Fruit fly (Drosophila melanogaster): ENCODE measurements around the gene CG7920.

CG7920 gene

DNA sequence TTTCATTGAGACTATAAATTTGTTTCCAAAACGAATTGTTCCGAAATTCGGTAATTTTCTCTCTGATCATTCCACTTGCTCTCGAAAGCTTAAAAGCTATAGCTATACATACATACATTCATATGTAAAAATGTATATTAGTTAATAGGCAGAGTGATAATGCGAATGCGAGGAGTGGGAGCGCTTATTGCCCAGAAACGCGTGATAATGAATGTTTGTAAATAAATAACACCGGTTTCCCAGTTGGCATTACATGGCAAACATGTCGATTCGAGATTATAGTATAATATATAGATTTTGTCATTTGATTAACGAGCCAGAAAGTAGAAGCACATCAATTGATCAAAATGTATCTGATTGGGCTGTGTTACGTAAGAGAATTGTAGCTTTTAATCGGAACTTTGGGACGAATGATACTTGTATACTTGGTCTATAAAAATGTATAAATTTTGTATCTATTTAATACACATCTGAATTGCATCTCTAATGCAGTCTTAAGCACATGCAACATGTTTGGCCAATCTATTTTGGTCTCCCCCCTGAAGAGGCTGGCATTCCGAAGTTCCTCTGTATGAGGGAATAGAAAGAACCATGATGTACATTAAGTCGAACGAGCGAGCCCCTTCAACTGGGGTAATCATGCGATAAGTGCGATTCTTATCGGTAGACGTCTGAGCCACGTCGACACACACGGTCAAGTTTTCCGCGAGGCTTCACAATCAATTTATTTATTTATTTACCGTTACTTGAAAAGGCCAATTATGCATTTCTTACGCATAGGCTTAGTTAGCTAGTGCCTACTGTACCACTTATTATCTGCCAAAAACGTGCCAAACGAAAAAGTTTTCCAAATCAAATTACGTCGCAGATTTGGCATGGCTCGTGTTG, 2.2 kb downstream of the CG7920 start:
- TF ChIP-seq ato (GFP tag; IDR thresholded peaks at IDR 0.05; ENCODE audit: partially characterized antibody) (no peak), her (GFP tag; optimal IDR thresholded peaks at IDR 0.05) (no peak), CG3281 (GFP tag; optimal IDR thresholded peaks at IDR 0.05) (peak; percentile 37), disco-r (GFP tag; optimal IDR thresholded peaks at IDR 0.05) (no peak), slbo (GFP tag; IDR thresholded peaks at IDR 0.05) (peak; percentile 48; the same call in 1 of the 2 replicates), CG6254 (GFP tag; optimal IDR thresholded peaks at IDR 0.05) (no peak), zf30C (GFP tag; optimal IDR thresholded peaks at IDR 0.05) (no peak), D19A (tag; optimal IDR thresholded peaks at IDR 0.05) (no peak), YL-1 (GFP tag; optimal IDR thresholded peaks at IDR 0.05) (peak; percentile 17), TFAM (GFP tag; optimal IDR thresholded peaks at IDR 0.05) (no peak), CG6272 (GFP tag; IDR thresholded peaks at IDR 0.05) (no peak), Dad (GFP tag; optimal IDR thresholded peaks at IDR 0.05) (no peak), mam (GFP tag; optimal IDR thresholded peaks at IDR 0.05) (peak; percentile 60), CG9932 (GFP tag; IDR thresholded peaks at IDR 0.05) (peak; percentile 73), otp (GFP tag; IDR thresholded peaks at IDR 0.05) (peak; percentile 42; the same call in 1 of the 3 replicates), CG31365 (tag; optimal IDR thresholded peaks at IDR 0.05) (no peak), CG3065 (GFP tag; optimal IDR thresholded peaks at IDR 0.05) (no peak), Xrp1 (GFP tag; IDR thresholded peaks at IDR 0.05) (0 out of 2 replicates have a peak, but pooled peaks have one; percentile 5), Lhr (GFP tag; optimal IDR thresholded peaks at IDR 0.05) (no peak), grau (tag; optimal IDR thresholded peaks at IDR 0.05) (peak; percentile 80), Hmx (GFP tag; optimal IDR thresholded peaks at IDR 0.05) (no peak), gem (tag; optimal IDR thresholded peaks at IDR 0.05) (no peak), sc (optimal IDR thresholded peaks at IDR 0.05) (no peak), sc (GFP tag; optimal IDR thresholded peaks at IDR 0.05) (no peak), CG7372 (GFP tag; IDR thresholded peaks at IDR 0.05) (no peak), trem (tag; optimal IDR thresholded peaks at IDR 0.05) (no peak), Oli (tag; optimal IDR thresholded peaks at IDR 0.05) (no peak), MBD-R2 (GFP tag; IDR thresholded peaks at IDR 0.05) (no peak; the same call in 1 of the 2 replicates), toy (GFP tag; IDR thresholded peaks at IDR 0.05) (0 out of 2 replicates have a peak, but pooled peaks have one; percentile 11), Ravus (GFP tag; IDR thresholded peaks at IDR 0.05) (no peak), Myb (GFP tag; optimal IDR thresholded peaks at IDR 0.05) (peak; percentile 2), Jarid2 (GFP tag; optimal IDR thresholded peaks at IDR 0.05) (no peak), Antp (GFP tag; optimal IDR thresholded peaks at IDR 0.05) (no peak), Six4 (GFP tag; optimal IDR thresholded peaks at IDR 0.05) (no peak), CG15514 (GFP tag; optimal IDR thresholded peaks at IDR 0.05) (peak; percentile 38), gce (GFP tag; IDR thresholded peaks at IDR 0.05) (no peak), CG4360 (GFP tag; IDR thresholded peaks at IDR 0.05) (no peak), Hmr (GFP tag; optimal IDR thresholded peaks at IDR 0.05) (peak; percentile 11), CG31388 (GFP tag; optimal IDR thresholded peaks at IDR 0.05) (no peak), CG2678 (tag; optimal IDR thresholded peaks at IDR 0.05) (peak; percentile 49), CG31224 (GFP tag; IDR thresholded peaks at IDR 0.05) (peak; percentile 43), Aef1 (GFP tag; IDR thresholded peaks at IDR 0.05) (no peak), ftz-f1 (GFP tag; optimal IDR thresholded peaks at IDR 0.05) (no peak), eyg (GFP tag; optimal IDR thresholded peaks at IDR 0.05) (no peak), CG17186 (GFP tag; optimal IDR thresholded peaks at IDR 0.05) (no peak), CG10321 (GFP tag; IDR thresholded peaks at IDR 0.05) (no peak), bcd (GFP tag; optimal IDR thresholded peaks at IDR 0.05) (peak; percentile 23), NK7.1 (GFP tag; optimal IDR thresholded peaks at IDR 0.05) (no peak), GATAe (GFP tag; conservative IDR thresholded peaks at IDR 0.05) (peak; percentile 38; the same call in 1 of the 2 replicates), CTCF (GFP tag; optimal IDR thresholded peaks at IDR 0.05) (no peak), Gug (GFP tag; IDR thresholded peaks at IDR 0.05) (0 out of 4 replicates have a peak, but pooled peaks have one; percentile 20)
